Worm (Caenorhabditis elegans) whole organism, young adult: ENCODE measurements around the gene str-255.

Experiments
- B0035.1 ChIP-seq: sonication (generic microtip); optimal IDR thresholded peaks from 2 replicates; lab custom pipeline; 2016; ENCODE audit warnings: missing genetic modification characterization, mild to moderate bottlenecking, missing compliant biosample characterization, missing genotype, missing genetic modification reagents
- C06A6.2 ChIP-seq: fragments of 200-800 bp; sonication (Bioruptor generic); conservative IDR thresholded peaks from 2 replicates; pipeline ENCODE4 v1.3.6; 2022; ENCODE audit warnings: missing genetic modification characterization, missing compliant biosample characterization
- F23B12.7 ChIP-seq: sonication (generic microtip); optimal IDR thresholded peaks from 2 replicates; lab custom pipeline; 2017; ENCODE audit warnings: missing genetic modification characterization, mild to moderate bottlenecking, missing compliant biosample characterization, antibody characterized with exemption, moderate library complexity; ENCODE audit not compliant: insufficient read depth
- T26A5.8 ChIP-seq: sonication (generic microtip); optimal IDR thresholded peaks from 2 replicates; lab custom pipeline; 2016; ENCODE audit warnings: missing genetic modification characterization, missing compliant biosample characterization
- Y53F4B.3 ChIP-seq: fragments of 200-800 bp; sonication (Bioruptor generic); IDR thresholded peaks from 2 replicates; pipeline ENCODE4 v1.3.6; 2022; ENCODE audit warnings: missing genetic modification reagents, missing genetic modification characterization, missing compliant biosample characterization
- aptf-2 ChIP-seq: fragments of 200-800 bp; sonication (Bioruptor generic); conservative IDR thresholded peaks from 2 replicates; pipeline ENCODE4 v1.3.6; 2022; ENCODE audit warnings: missing genetic modification reagents, missing genetic modification characterization, missing compliant biosample characterization
- athp-1 ChIP-seq: sonication (generic microtip); optimal IDR thresholded peaks from 2 replicates; lab custom pipeline; 2017; ENCODE audit warnings: mild to moderate bottlenecking, missing genetic modification characterization, missing compliant biosample characterization
- attf-3 ChIP-seq: fragments of 200-800 bp; sonication (Bioruptor generic); conservative IDR thresholded peaks from 2 replicates; pipeline ENCODE4 v1.3.6; 2022; ENCODE audit warnings: missing genetic modification reagents, missing genetic modification characterization, missing compliant biosample characterization
- cebp-1 ChIP-seq, 2 experiments: fragments of 200-800 bp in 1 of 2; sonication (Bioruptor generic) in 1 of 2; sonication (generic microtip) in 1 of 2; IDR thresholded peaks in 1 of 2; optimal IDR thresholded peaks in 1 of 2; 2 replicates each; pipeline versions ENCODE4 v1.3.6 to Lab custom; 2017 to 2022; ENCODE audit warnings: missing compliant biosample characterization in 2 of 2, missing genetic modification characterization in 2 of 2, mild to moderate bottlenecking in 1 of 2, missing genetic modification reagents in 1 of 2, moderate library complexity in 1 of 2
- ceh-27 ChIP-seq: fragments of 200-800 bp; sonication (Bioruptor generic); optimal IDR thresholded peaks from 2 replicates; lab custom pipeline; 2018; ENCODE audit warnings: mild to moderate bottlenecking, missing genetic modification characterization, moderate library complexity, missing compliant biosample characterization
- ceh-91 ChIP-seq: fragments of 200-800 bp; sonication (Bioruptor generic); IDR thresholded peaks from 2 replicates; pipeline ENCODE4 v1.3.6; 2022; ENCODE audit warnings: missing genetic modification reagents, missing genetic modification characterization, missing compliant biosample characterization
- die-1 ChIP-seq: sonication (generic microtip); optimal IDR thresholded peaks from 2 replicates; lab custom pipeline; 2016; ENCODE audit warnings: missing genotype, mild to moderate bottlenecking, missing genetic modification characterization, missing compliant biosample characterization
- dpl-1 ChIP-seq: fragments of 150-350 bp; optimal IDR thresholded peaks from 2 replicates; lab custom pipeline; 2014; ENCODE audit warnings: missing biosample characterization, missing genetic modification reagents, missing genetic modification characterization
- egl-18 ChIP-seq: fragments of 200-800 bp; sonication (Bioruptor generic); IDR thresholded peaks from 2 replicates; pipeline ENCODE4 v1.3.6; 2022; ENCODE audit warnings: missing genetic modification reagents, missing genetic modification characterization, missing compliant biosample characterization
- egl-44 ChIP-seq: fragments of 200-800 bp; sonication (Bioruptor generic); IDR thresholded peaks from 2 replicates; pipeline ENCODE4 v1.3.6; 2022; ENCODE audit warnings: missing genetic modification reagents, missing genetic modification characterization, missing compliant biosample characterization
- fkh-3 ChIP-seq: sonication (generic microtip); optimal IDR thresholded peaks from 2 replicates; lab custom pipeline; 2016; ENCODE audit warnings: mild to moderate bottlenecking, missing genetic modification characterization, missing compliant biosample characterization
- him-1 ChIP-seq: sonication (generic microtip); optimal IDR thresholded peaks from 2 replicates; lab custom pipeline; 2016; ENCODE audit warnings: missing genotype, missing genetic modification reagents, missing genetic modification characterization, missing compliant biosample characterization
- let-526 ChIP-seq: fragments of 200-800 bp; sonication (Bioruptor generic); IDR thresholded peaks from 2 replicates; pipeline ENCODE4 v1.3.6; 2022; ENCODE audit warnings: missing genetic modification reagents, missing genetic modification characterization, missing compliant biosample characterization
- let-607 ChIP-seq, 2 experiments: fragments of 200-800 bp in 1 of 2; sonication (Bioruptor generic) in 1 of 2; sonication (generic microtip) in 1 of 2; optimal IDR thresholded peaks; 2 replicates each; lab custom pipeline; 2016 to 2018; ENCODE audit warnings: mild to moderate bottlenecking in 2 of 2, missing compliant biosample characterization in 2 of 2, missing genetic modification characterization in 2 of 2, moderate library complexity in 2 of 2, missing genotype in 1 of 2
- lin-26 ChIP-seq: fragments of 200-800 bp; sonication (Bioruptor generic); IDR thresholded peaks from 2 replicates; pipeline ENCODE4 v1.3.6; 2022; ENCODE audit warnings: missing genetic modification reagents, missing genetic modification characterization, missing compliant biosample characterization
- lin-40 ChIP-seq: sonication (generic microtip); optimal IDR thresholded peaks from 2 replicates; lab custom pipeline; 2016; ENCODE audit warnings: missing genetic modification characterization, mild to moderate bottlenecking, missing compliant biosample characterization, missing genotype, missing genetic modification reagents
- mcd-1 ChIP-seq: fragments of 200-800 bp; sonication (Bioruptor generic); IDR thresholded peaks from 2 replicates; pipeline ENCODE4 v1.3.6; 2022; ENCODE audit warnings: missing genetic modification reagents, missing genetic modification characterization, missing compliant biosample characterization
- nfya-1 ChIP-seq: sonication (generic microtip); optimal IDR thresholded peaks from 2 replicates; lab custom pipeline; 2017; ENCODE audit warnings: antibody characterized with exemption, missing compliant biosample characterization, missing genetic modification characterization, borderline replicate concordance; ENCODE audit not compliant: insufficient read depth
- nfya-2 ChIP-seq: fragments of 200-800 bp; sonication (Bioruptor generic); IDR thresholded peaks from 2 replicates; pipeline ENCODE4 v1.3.6; 2022; ENCODE audit warnings: missing genetic modification reagents, missing genetic modification characterization, missing compliant biosample characterization
- nhr-80 ChIP-seq: sonication (generic microtip); optimal IDR thresholded peaks from 2 replicates; lab custom pipeline; 2016; ENCODE audit warnings: missing genetic modification characterization, missing compliant biosample characterization
- pbrm-1 ChIP-seq: fragments of 200-800 bp; sonication (Bioruptor generic); IDR thresholded peaks from 2 replicates; pipeline ENCODE4 v1.3.6; 2022; ENCODE audit warnings: missing genetic modification reagents, missing genetic modification characterization, missing compliant biosample characterization
- sea-2 ChIP-seq: fragments of 200-800 bp; sonication (Bioruptor generic); IDR thresholded peaks from 2 replicates; pipeline ENCODE4 v1.3.6; 2022; ENCODE audit warnings: missing genetic modification characterization, missing compliant biosample characterization
- snpc-1.3 ChIP-seq: sonication (generic microtip); optimal IDR thresholded peaks from 2 replicates; lab custom pipeline; 2017; ENCODE audit warnings: missing genetic modification characterization, mild to moderate bottlenecking, missing compliant biosample characterization, antibody characterized with exemption, moderate library complexity, missing genotype, missing genetic modification reagents; ENCODE audit not compliant: insufficient read depth
- sptf-2 ChIP-seq: fragments of 200-800 bp; sonication (Bioruptor generic); optimal IDR thresholded peaks from 2 replicates; lab custom pipeline; 2018; ENCODE audit warnings: mild to moderate bottlenecking, missing genetic modification characterization, missing compliant biosample characterization
- unc-130 ChIP-seq: sonication (generic microtip); optimal IDR thresholded peaks from 2 replicates; lab custom pipeline; 2016; ENCODE audit warnings: missing genetic modification reagents, missing genetic modification characterization, missing compliant biosample characterization
- unc-62 ChIP-seq: fragments of 150-350 bp; optimal IDR thresholded peaks from 2 replicates; lab custom pipeline; 2014; ENCODE audit warnings: missing biosample characterization, missing genetic modification reagents, missing genetic modification characterization
- zfh-2 ChIP-seq: fragments of 200-800 bp; sonication (Bioruptor generic); conservative IDR thresholded peaks from 2 replicates; pipeline ENCODE4 v1.3.6; 2022; ENCODE audit warnings: missing genetic modification reagents, missing genetic modification characterization, missing compliant biosample characterization
- ztf-25 ChIP-seq: fragments of 200-800 bp; sonication (Bioruptor generic); IDR thresholded peaks from 2 replicates; pipeline ENCODE4 v1.3.6; 2022; ENCODE audit warnings: missing genetic modification reagents, missing genetic modification characterization, missing compliant biosample characterization
- ztf-26 ChIP-seq: sonication (generic microtip); optimal IDR thresholded peaks from 2 replicates; lab custom pipeline; 2017; ENCODE audit warnings: missing genetic modification characterization, missing compliant biosample characterization

The str-255 gene

ce11 chrV:2153274-2153673 lies 10.4 kb downstream of the str-255 start, which contains the start of gene srbc-23:
srbc-23 (plus strand) TSS chrV:2153574.
- no peak for TF ChIP-seq C06A6.2 (GFP tag; lab: Robert Waterston, UW)
- TF ChIP-seq attf-3 (GFP tag; lab: Robert Waterston, UW), result no peak
- TF ChIP-seq lin-40, result no peak
- no peak for TF ChIP-seq cebp-1 (GFP tag; IDR thresholded peaks at IDR 0.05; lab: Robert Waterston, UW)
- TF ChIP-seq cebp-1 (tag; optimal IDR thresholded peaks at IDR 0.05; lab: Kevin White, UChicago), result no peak
- no peak for TF ChIP-seq let-526 (GFP tag; lab: Robert Waterston, UW)
- TF ChIP-seq ztf-25 (GFP tag; lab: Robert Waterston, UW), result no peak
- no peak for TF ChIP-seq fkh-3 (tag; lab: Kevin White, UChicago)
- TF ChIP-seq egl-44 (GFP tag; lab: Robert Waterston, UW), result no peak
- no peak for TF ChIP-seq unc-130 (GFP tag; lab: Kevin White, UChicago)
- TF ChIP-seq dpl-1 (GFP tag; lab: Kevin White, UChicago), result no peak
- no peak for TF ChIP-seq T26A5.8 (tag; lab: Kevin White, UChicago)
- no peak for TF ChIP-seq ztf-26 (tag; lab: Kevin White, UChicago)
- TF ChIP-seq sea-2, result no peak
- TF ChIP-seq sptf-2 (GFP tag; lab: Kevin White, UChicago), result no peak
- TF ChIP-seq snpc-1.3 (tag; lab: Kevin White, UChicago), result no peak
- no peak for TF ChIP-seq die-1 (tag; lab: Kevin White, UChicago)

ce11 chrV:2151458-2151857 lies 12.2 kb downstream of the str-255 start, which contains the start of gene srbc-24:
srbc-24 (plus strand) TSS chrV:2151758.
- TF ChIP-seq mcd-1, result no peak
- TF ChIP-seq aptf-2, result no peak
- TF ChIP-seq him-1 (tag; lab: Kevin White, UChicago), result no peak
- no peak for TF ChIP-seq ceh-27 (GFP tag; lab: Kevin White, UChicago)
- TF ChIP-seq ztf-25 (GFP tag; lab: Robert Waterston, UW), result no peak
- TF ChIP-seq nfya-2 (GFP tag; lab: Robert Waterston, UW), result no peak
- TF ChIP-seq lin-26, result no peak
- no peak for TF ChIP-seq lin-40
- TF ChIP-seq pbrm-1 (GFP tag; lab: Robert Waterston, UW), result no peak

ce11 chrV:2150876-2151275 lies 12.8 kb downstream of the str-255 start, which contains the start of gene C45H4.13:
C45H4.13 (minus strand) TSS chrV:2150976.
- TF ChIP-seq nfya-1 (tag; lab: Kevin White, UChicago), result no peak
- TF ChIP-seq zfh-2, result no peak
- no peak for TF ChIP-seq him-1 (tag; lab: Kevin White, UChicago)
- TF ChIP-seq Y53F4B.3 (GFP tag; lab: Robert Waterston, UW), result no peak
- TF ChIP-seq unc-62 (GFP tag; lab: Kevin White, UChicago), result no peak
- no peak for TF ChIP-seq B0035.1 (tag; lab: Kevin White, UChicago)
- no peak for TF ChIP-seq nhr-80
- TF ChIP-seq let-607 (tag; optimal IDR thresholded peaks at IDR 0.05; lab: Kevin White, UChicago), result no peak
- no peak for TF ChIP-seq F23B12.7 (tag; lab: Kevin White, UChicago)
- no peak for TF ChIP-seq athp-1 (tag; lab: Kevin White, UChicago)
- no peak for TF ChIP-seq ceh-91 (GFP tag; lab: Robert Waterston, UW)
- no peak for TF ChIP-seq cebp-1 (GFP tag; IDR thresholded peaks at IDR 0.05; lab: Robert Waterston, UW)
- TF ChIP-seq cebp-1 (tag; optimal IDR thresholded peaks at IDR 0.05; lab: Kevin White, UChicago), result no peak
- no peak for TF ChIP-seq egl-18 (GFP tag; lab: Robert Waterston, UW)
- TF ChIP-seq, all 124 proteins: peak for 0
